Worm (Caenorhabditis elegans) whole organism, L4 larva: ENCODE results near the gene srsx-15.

Source experiments
- F37D6.2 ChIP-seq: sonication (generic microtip); optimal IDR thresholded peaks from 2 replicates; lab custom pipeline; 2016; ENCODE audit warnings: mild to moderate bottlenecking, missing genetic modification characterization, missing compliant biosample characterization
- F44E2.7 ChIP-seq: fragments of 200-800 bp; sonication (Bioruptor generic); IDR thresholded peaks from 2 replicates; pipeline ENCODE4 v2.1.2; 2022; ENCODE audit warnings: missing genetic modification characterization, missing compliant biosample characterization
- F49E8.2 ChIP-seq: sonication (generic microtip); optimal IDR thresholded peaks from 2 replicates; lab custom pipeline; 2016; ENCODE audit warnings: missing compliant biosample characterization, mild to moderate bottlenecking, missing genetic modification characterization, borderline replicate concordance
- Y75B8A.6 ChIP-seq: fragments of 200-800 bp; sonication (Bioruptor generic); IDR thresholded peaks from 2 replicates; pipeline ENCODE4 v1.3.6; 2022; ENCODE audit warnings: missing genetic modification reagents, missing genetic modification characterization, missing compliant biosample characterization
- ZK337.2 ChIP-seq: fragments of 200-800 bp; sonication (Bioruptor generic); IDR thresholded peaks from 2 replicates; pipeline ENCODE4 v1.3.6; 2022; ENCODE audit warnings: missing genetic modification reagents, missing genetic modification characterization, missing compliant biosample characterization
- ZK546.5 ChIP-seq, 2 experiments: sonication (generic microtip); optimal IDR thresholded peaks; 2 replicates each; lab custom pipeline; 2017; ENCODE audit warnings: missing biosample characterization in 2 of 2, missing genetic modification characterization in 2 of 2
- ama-1 ChIP-seq: fragments of 150-350 bp; optimal IDR thresholded peaks from 2 replicates; lab custom pipeline; 2014; ENCODE audit warnings: inconsistent platforms, mixed read lengths
- ceh-20 ChIP-seq: fragments of 200-800 bp; sonication (Bioruptor generic); IDR thresholded peaks from 2 replicates; pipeline ENCODE4 v1.3.6; 2022; ENCODE audit warnings: missing genetic modification reagents, missing genetic modification characterization, missing compliant biosample characterization
- ctbp-1 ChIP-seq: fragments of 200-800 bp; sonication (Bioruptor generic); IDR thresholded peaks from 2 replicates; pipeline ENCODE4 v1.3.6; 2022; ENCODE audit warnings: missing genetic modification reagents, missing genetic modification characterization, missing compliant biosample characterization
- daf-16 ChIP-seq, 3 experiments: sonication (generic microtip); optimal IDR thresholded peaks; 2 replicates each; lab custom pipeline; 2016 to 2017; ENCODE audit warnings: missing genetic modification characterization in 3 of 3, missing genetic modification reagents in 3 of 3, mild to moderate bottlenecking in 2 of 3, missing compliant biosample characterization in 2 of 3, missing biosample characterization in 1 of 3, moderate library complexity in 1 of 3
- daf-19 ChIP-seq: fragments of 200-800 bp; sonication (Bioruptor generic); conservative IDR thresholded peaks from 2 replicates; pipeline ENCODE4 v1.3.6; 2022; ENCODE audit warnings: missing genetic modification characterization, missing compliant biosample characterization
- dmd-6 ChIP-seq: fragments of 200-800 bp; sonication (Bioruptor generic); IDR thresholded peaks from 2 replicates; pipeline ENCODE4 v1.3.6; 2022; ENCODE audit warnings: missing genetic modification reagents, missing genetic modification characterization, missing compliant biosample characterization
- dve-1 ChIP-seq: sonication (generic microtip); optimal IDR thresholded peaks from 2 replicates; lab custom pipeline; 2017; ENCODE audit warnings: antibody characterized with exemption, mild to moderate bottlenecking, missing genetic modification characterization, missing compliant biosample characterization; ENCODE audit not compliant: insufficient read depth
- egl-43 ChIP-seq: fragments of 200-800 bp; sonication (Bioruptor generic); IDR thresholded peaks from 2 replicates; pipeline ENCODE4 v1.3.6; 2022; ENCODE audit warnings: missing genetic modification reagents, missing genetic modification characterization, missing compliant biosample characterization
- gei-8 ChIP-seq: fragments of 200-800 bp; sonication (Bioruptor generic); optimal IDR thresholded peaks from 2 replicates; lab custom pipeline; 2018; ENCODE audit warnings: mild to moderate bottlenecking, missing genetic modification characterization, missing compliant biosample characterization
- hif-1 ChIP-seq, 2 experiments: sonication (generic microtip); optimal IDR thresholded peaks; 2 replicates each; lab custom pipeline; 2016 to 2017; ENCODE audit warnings: missing compliant biosample characterization in 2 of 2, missing genetic modification characterization in 2 of 2, missing genetic modification reagents in 2 of 2, missing genotype in 2 of 2, mild to moderate bottlenecking in 1 of 2
- hlh-11 ChIP-seq: fragments of 200-800 bp; sonication (Bioruptor generic); optimal IDR thresholded peaks from 2 replicates; lab custom pipeline; 2018; ENCODE audit warnings: mild to moderate bottlenecking, missing genetic modification characterization, missing compliant biosample characterization
- lin-1 ChIP-seq: fragments of 200-800 bp; sonication (Bioruptor generic); IDR thresholded peaks from 2 replicates; pipeline ENCODE4 v1.3.6; 2022; ENCODE audit warnings: missing genetic modification reagents, missing genetic modification characterization, missing compliant biosample characterization
- lin-38 ChIP-seq: fragments of 200-800 bp; sonication (Bioruptor generic); IDR thresholded peaks from 2 replicates; pipeline ENCODE4 v1.3.6; 2022; ENCODE audit warnings: missing genetic modification reagents, missing genetic modification characterization, missing compliant biosample characterization
- madf-9 ChIP-seq: fragments of 200-800 bp; sonication (Bioruptor generic); conservative IDR thresholded peaks from 2 replicates; pipeline ENCODE4 v1.3.6; 2022; ENCODE audit warnings: missing genetic modification reagents, missing genetic modification characterization, missing compliant biosample characterization
- mep-1 ChIP-seq: fragments of 150-350 bp; sonication (generic microtip); optimal IDR thresholded peaks from 3 replicates; lab custom pipeline; 2014; ENCODE audit warnings: missing biosample characterization, missing genetic modification characterization
- mxl-3 ChIP-seq: fragments of 200-800 bp; sonication (Bioruptor generic); optimal IDR thresholded peaks from 2 replicates; lab custom pipeline; 2018; ENCODE audit warnings: mild to moderate bottlenecking, missing genetic modification characterization, missing compliant biosample characterization
- nhr-102 ChIP-seq: sonication (generic microtip); optimal IDR thresholded peaks from 2 replicates; lab custom pipeline; 2016; ENCODE audit warnings: mild to moderate bottlenecking, missing genetic modification characterization, moderate library complexity, missing compliant biosample characterization
- nhr-111 ChIP-seq: fragments of 200-800 bp; sonication (Bioruptor generic); optimal IDR thresholded peaks from 2 replicates; lab custom pipeline; 2018; ENCODE audit warnings: mild to moderate bottlenecking, missing genetic modification characterization, missing compliant biosample characterization
- nhr-237 ChIP-seq: sonication (generic microtip); optimal IDR thresholded peaks from 2 replicates; lab custom pipeline; 2017; ENCODE audit warnings: missing biosample characterization, missing genetic modification characterization
- nhr-28 ChIP-seq: fragments of 150-350 bp; optimal IDR thresholded peaks from 2 replicates; lab custom pipeline; 2014; ENCODE audit warnings: missing biosample characterization, missing genetic modification characterization
- nhr-42 ChIP-seq: fragments of 200-800 bp; sonication (Bioruptor generic); IDR thresholded peaks from 2 replicates; pipeline ENCODE4 v1.3.6; 2022; ENCODE audit warnings: missing genetic modification characterization, missing compliant biosample characterization
- nhr-48 ChIP-seq: sonication (generic microtip); optimal IDR thresholded peaks from 2 replicates; lab custom pipeline; 2016; ENCODE audit warnings: mild to moderate bottlenecking, missing genetic modification characterization, missing compliant biosample characterization
- nhr-76 ChIP-seq: fragments of 150-350 bp; optimal IDR thresholded peaks from 2 replicates; lab custom pipeline; 2014; ENCODE audit warnings: missing biosample characterization, missing genetic modification characterization
- nhr-77 ChIP-seq: fragments of 150-350 bp; optimal IDR thresholded peaks from 2 replicates; lab custom pipeline; 2014; ENCODE audit warnings: missing biosample characterization, missing genetic modification characterization
- pha-4 ChIP-seq, 2 experiments: fragments of 150-350 bp in 1 of 2; fragments of 200-800 bp in 1 of 2; sonication (Bioruptor generic) in 1 of 2; IDR thresholded peaks in 1 of 2; optimal IDR thresholded peaks in 1 of 2; 2 replicates each; pipeline versions ENCODE4 v1.3.6 to Lab custom; 2014 to 2022; ENCODE audit warnings: missing genetic modification characterization in 2 of 2, missing genetic modification reagents in 2 of 2, missing biosample characterization in 1 of 2, missing compliant biosample characterization in 1 of 2
- pqm-1 ChIP-seq: sonication (generic microtip); optimal IDR thresholded peaks from 2 replicates; lab custom pipeline; 2017; ENCODE audit warnings: missing biosample characterization, missing genetic modification characterization
- rbr-2 ChIP-seq: sonication (generic microtip); optimal IDR thresholded peaks from 2 replicates; lab custom pipeline; 2016; ENCODE audit warnings: missing genotype, missing genetic modification characterization, missing compliant biosample characterization
- saeg-2 ChIP-seq: fragments of 200-800 bp; sonication (Bioruptor generic); IDR thresholded peaks from 2 replicates; pipeline ENCODE4 v1.3.6; 2022; ENCODE audit warnings: missing genetic modification reagents, missing genetic modification characterization, missing compliant biosample characterization
- sdz-12 ChIP-seq: fragments of 200-800 bp; sonication (Bioruptor generic); optimal IDR thresholded peaks from 2 replicates; lab custom pipeline; 2018; ENCODE audit warnings: mild to moderate bottlenecking, missing genetic modification characterization, missing compliant biosample characterization
- set-16 ChIP-seq: fragments of 200-800 bp; sonication (Bioruptor generic); IDR thresholded peaks from 2 replicates; pipeline ENCODE4 v1.3.6; 2022; ENCODE audit warnings: missing genetic modification reagents, missing genetic modification characterization, missing compliant biosample characterization
- snpc-1.2 ChIP-seq: fragments of 200-800 bp; sonication (Bioruptor generic); IDR thresholded peaks from 2 replicates; pipeline ENCODE4 v1.3.6; 2022; ENCODE audit warnings: missing genetic modification reagents, missing genetic modification characterization, missing compliant biosample characterization
- snpc-4 ChIP-seq: fragments of 150-350 bp; optimal IDR thresholded peaks from 2 replicates; lab custom pipeline; 2014; ENCODE audit warnings: missing biosample characterization, missing genetic modification characterization
- unc-62 ChIP-seq, 3 experiments: fragments of 150-350 bp in 1 of 3; sonication (generic microtip); optimal IDR thresholded peaks in 2 of 3; peaks in 1 of 3; 1 replicate in 1 of 3; 2 replicates in 2 of 3; lab custom pipeline; 2014 to 2017; ENCODE audit warnings: missing biosample characterization in 3 of 3, missing genetic modification characterization in 3 of 3, missing genetic modification reagents in 3 of 3, missing genotype in 1 of 3
- ztf-7 ChIP-seq: fragments of 150-350 bp; optimal IDR thresholded peaks from 2 replicates; lab custom pipeline; 2014; ENCODE audit warnings: missing biosample characterization, missing genetic modification characterization

Gene srsx-15

DNA sequence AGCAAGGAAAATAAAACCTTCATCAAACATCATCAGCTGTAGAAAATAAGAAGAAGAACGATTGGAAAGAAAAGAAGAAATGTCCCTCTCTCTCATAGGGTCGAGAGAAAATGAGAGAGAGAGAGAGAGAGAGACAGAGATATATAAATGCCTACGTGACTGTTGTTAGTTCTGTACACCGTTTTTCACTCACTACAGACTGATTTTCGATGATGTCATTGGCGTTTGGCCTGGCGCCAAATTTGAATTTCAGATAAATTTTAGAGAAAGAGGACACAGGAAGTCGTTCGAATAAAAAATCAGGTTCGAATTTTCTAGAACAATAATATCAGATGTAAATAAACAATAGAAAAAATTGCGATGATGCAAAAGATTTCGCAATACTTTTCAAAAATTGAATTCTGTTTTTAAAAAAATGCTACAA lies 32.4 kb upstream of the srsx-15 start (continued):
- no peak for TF ChIP-seq F37D6.2 (tag; lab: Kevin White, UChicago)
- no peak for TF ChIP-seq F49E8.2 (tag; lab: Kevin White, UChicago)
- TF ChIP-seq sdz-12 (GFP tag; lab: Kevin White, UChicago), result no peak
- TF ChIP-seq ztf-7 (tag; lab: Kevin White, UChicago), result no peak
- no peak for TF ChIP-seq nhr-111 (GFP tag; lab: Kevin White, UChicago)
- no peak for TF ChIP-seq F44E2.7 (GFP tag; lab: Robert Waterston, UW)
- no peak for TF ChIP-seq snpc-4
- TF ChIP-seq unc-62 (GFP tag; optimal IDR thresholded peaks at IDR 0.05 in 1 of 2; lab: Kevin White, UChicago), result no peak
- no peak for TF ChIP-seq unc-62 (tag; optimal IDR thresholded peaks at IDR 0.05; lab: Kevin White, UChicago)
- TF ChIP-seq snpc-1.2 (GFP tag; lab: Robert Waterston, UW), result no peak
- TF ChIP-seq nhr-77, result peak; percentile 72
- TF ChIP-seq rbr-2, result peak; percentile 29
- TF ChIP-seq, all 104 proteins: peak for 32

DNA sequence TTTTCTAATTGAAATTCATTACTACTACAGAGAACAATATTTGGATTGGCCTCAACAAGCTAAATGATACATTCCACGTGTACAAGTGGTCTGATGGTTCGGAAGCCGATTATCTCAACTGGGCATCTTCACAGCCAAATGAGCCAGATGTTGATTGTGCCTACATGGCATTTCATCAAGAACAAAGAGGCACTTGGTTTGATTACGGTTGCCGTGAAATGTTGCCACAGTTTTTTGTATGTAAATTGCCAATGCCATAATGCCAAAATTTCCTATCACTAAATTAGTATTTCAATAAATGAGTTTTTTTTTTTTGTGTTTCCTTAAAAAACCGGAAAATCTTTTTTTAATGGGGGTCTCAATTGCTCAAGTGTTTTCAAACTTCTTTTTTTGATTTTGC lies 31.1 kb upstream of the srsx-15 start:
- TF ChIP-seq unc-62 (GFP tag; optimal IDR thresholded peaks at IDR 0.05 in 1 of 2; lab: Kevin White, UChicago) (peak in 1 of 2 experiments; percentile 95), unc-62 (tag; optimal IDR thresholded peaks at IDR 0.05; lab: Kevin White, UChicago) (no peak), ZK546.5 (tag; optimal IDR thresholded peaks at IDR 0.05; lab: Kevin White, UChicago) (no peak), hif-1 (tag; optimal IDR thresholded peaks at IDR 0.05; lab: Kevin White, UChicago) (no peak), mep-1 (tag; lab: Kevin White, UChicago) (no peak)

DNA sequence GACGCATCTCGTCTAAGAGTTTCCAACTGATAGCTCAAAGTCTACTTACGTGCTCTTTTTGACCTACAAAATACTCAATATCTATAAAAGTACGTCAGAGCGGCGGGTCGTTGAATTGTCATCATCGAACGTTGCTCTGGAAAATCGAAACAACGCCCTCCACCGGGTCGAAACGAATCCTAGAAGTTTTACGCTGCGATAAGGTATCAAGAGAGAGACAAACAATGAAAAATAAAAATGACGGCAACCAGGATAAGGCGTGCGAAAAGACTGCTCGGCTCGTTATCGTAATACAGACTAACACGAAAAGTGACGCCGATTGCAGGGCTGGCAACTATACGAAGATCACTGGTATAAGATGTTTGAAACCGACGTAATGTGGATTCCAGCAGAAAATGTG lies 30.6 kb upstream of the srsx-15 start:
- TF ChIP-seq gei-8 (GFP tag; lab: Kevin White, UChicago), result no peak
- TF ChIP-seq set-16, result no peak
- peak; percentile 33 for TF ChIP-seq nhr-77
- no peak for TF ChIP-seq ZK546.5 (tag; optimal IDR thresholded peaks at IDR 0.05; lab: Kevin White, UChicago)
- peak; percentile 19 for TF ChIP-seq mxl-3 (GFP tag; lab: Kevin White, UChicago)
- 0 out of 2 replicates have a peak, but pooled peaks have one; percentile 39 for TF ChIP-seq lin-1 (GFP tag; lab: Robert Waterston, UW)
- TF ChIP-seq hif-1 (tag; optimal IDR thresholded peaks at IDR 0.05; lab: Kevin White, UChicago), result peak in 1 of 2 experiments; percentile 34
- TF ChIP-seq nhr-237 (tag; lab: Kevin White, UChicago), result no peak
- no peak for TF ChIP-seq nhr-42 (GFP tag; lab: Robert Waterston, UW)
- no peak for TF ChIP-seq egl-43
- no peak for TF ChIP-seq madf-9 (GFP tag; lab: Robert Waterston, UW)
- no peak for TF ChIP-seq F44E2.7 (GFP tag; lab: Robert Waterston, UW)
- TF ChIP-seq pqm-1 (tag; lab: Kevin White, UChicago), result peak; percentile 55
- TF ChIP-seq nhr-28 (tag; lab: Kevin White, UChicago), result peak; percentile 11
- TF ChIP-seq hlh-11 (tag; lab: Kevin White, UChicago), result peak; percentile 78
- TF ChIP-seq daf-19 (GFP tag; lab: Robert Waterston, UW), result no peak
- peak; percentile 68 for TF ChIP-seq dve-1 (tag; lab: Kevin White, UChicago)
- no peak for TF ChIP-seq ama-1
- TF ChIP-seq daf-16 (GFP tag; optimal IDR thresholded peaks at IDR 0.05; lab: Kevin White, UChicago), result no peak
- peak; percentile 67 for TF ChIP-seq daf-16 (tag; optimal IDR thresholded peaks at IDR 0.05; lab: Kevin White, UChicago)
- no peak for TF ChIP-seq Y75B8A.6 (GFP tag; lab: Robert Waterston, UW)
- no peak for TF ChIP-seq nhr-111 (GFP tag; lab: Kevin White, UChicago)
- no peak for TF ChIP-seq saeg-2 (GFP tag; lab: Robert Waterston, UW)
- peak; percentile 51 for TF ChIP-seq nhr-48 (tag; lab: Kevin White, UChicago)
- TF ChIP-seq snpc-4, result no peak
- peak; percentile 9 for TF ChIP-seq nhr-102
- peak; percentile 12; the same call in 1 of the 2 replicates for TF ChIP-seq pha-4 (GFP tag; IDR thresholded peaks at IDR 0.05; lab: Robert Waterston, UW)
- TF ChIP-seq pha-4 (tag; optimal IDR thresholded peaks at IDR 0.05; lab: Kevin White, UChicago), result no peak
- TF ChIP-seq dmd-6 (GFP tag; lab: Robert Waterston, UW), result peak; percentile 94
- TF ChIP-seq lin-38, result no peak
- no peak for TF ChIP-seq ceh-20
- no peak for TF ChIP-seq nhr-76 (tag; lab: Kevin White, UChicago)
- TF ChIP-seq ZK337.2, result no peak
- no peak for TF ChIP-seq ctbp-1 (GFP tag; lab: Robert Waterston, UW)
- TF ChIP-seq, all 104 proteins: peak for 13
